Worm (Caenorhabditis elegans) whole organism, early embryonic: ENCODE results near the gene bus-5.

Experiments used
- B0310.2 ChIP-seq: sonication (generic microtip); optimal IDR thresholded peaks from 2 replicates; lab custom pipeline; 2016; ENCODE audit warnings: mild to moderate bottlenecking, missing genetic modification characterization, missing compliant biosample characterization
- F13C5.2 ChIP-seq: sonication (generic microtip); optimal IDR thresholded peaks from 2 replicates; lab custom pipeline; 2017; ENCODE audit warnings: mild to moderate bottlenecking, missing genetic modification characterization, inconsistent platforms, missing compliant biosample characterization
- aly-1 ChIP-seq: sonication (generic microtip); optimal IDR thresholded peaks from 2 replicates; lab custom pipeline; 2016; ENCODE audit warnings: missing genetic modification characterization, missing compliant biosample characterization
- ama-1 ChIP-seq: fragments of 150-350 bp; optimal IDR thresholded peaks from 2 replicates; lab custom pipeline; 2014
- ceh-13 ChIP-seq: fragments of 200-800 bp; sonication (Bioruptor generic); optimal IDR thresholded peaks from 2 replicates; lab custom pipeline; 2018; ENCODE audit warnings: mild to moderate bottlenecking, missing genetic modification characterization, missing compliant biosample characterization
- ceh-36 ChIP-seq: sonication (generic microtip); optimal IDR thresholded peaks from 2 replicates; lab custom pipeline; 2016; ENCODE audit warnings: missing genetic modification characterization, inconsistent platforms, missing compliant biosample characterization
- ets-7 ChIP-seq: sonication (generic microtip); optimal IDR thresholded peaks from 2 replicates; lab custom pipeline; 2016; ENCODE audit warnings: missing genotype, missing genetic modification characterization, missing compliant biosample characterization
- flt-1 ChIP-seq: fragments of 200-800 bp; sonication (Bioruptor generic); IDR thresholded peaks from 2 replicates; pipeline ENCODE4 v1.3.6; 2022; ENCODE audit warnings: missing genetic modification characterization, missing compliant biosample characterization
- hmbx-1 ChIP-seq: sonication (generic microtip); optimal IDR thresholded peaks from 2 replicates; lab custom pipeline; 2016; ENCODE audit warnings: mild to moderate bottlenecking, missing genetic modification characterization, missing compliant biosample characterization
- hmg-4 ChIP-seq: fragments of 200-800 bp; sonication (Bioruptor generic); optimal IDR thresholded peaks from 2 replicates; lab custom pipeline; 2018; ENCODE audit warnings: mild to moderate bottlenecking, missing genetic modification characterization, missing compliant biosample characterization
- hnd-1 ChIP-seq: sonication (generic microtip); optimal IDR thresholded peaks from 2 replicates; lab custom pipeline; 2016; ENCODE audit warnings: missing genetic modification characterization, missing compliant biosample characterization
- pes-1 ChIP-seq: fragments of 200-800 bp; sonication (Bioruptor generic); IDR thresholded peaks from 2 replicates; pipeline ENCODE4 v1.3.6; 2022; ENCODE audit warnings: missing genetic modification reagents, missing genetic modification characterization, missing compliant biosample characterization
- scrt-1 ChIP-seq: fragments of 200-800 bp; sonication (Bioruptor generic); IDR thresholded peaks from 2 replicates; pipeline ENCODE4 v1.3.6; 2022; ENCODE audit warnings: missing genetic modification characterization, missing compliant biosample characterization
- sea-1 ChIP-seq: fragments of 200-800 bp; sonication (Bioruptor generic); conservative IDR thresholded peaks from 2 replicates; pipeline ENCODE4 v1.3.6; 2022; ENCODE audit warnings: missing genetic modification characterization, missing compliant biosample characterization
- tbx-11 ChIP-seq: fragments of 200-800 bp; sonication (Bioruptor generic); IDR thresholded peaks from 2 replicates; pipeline ENCODE4 v1.3.6; 2022; ENCODE audit warnings: missing genetic modification characterization, missing compliant biosample characterization
- tbx-37 ChIP-seq: fragments of 200-800 bp; sonication (Bioruptor generic); conservative IDR thresholded peaks from 2 replicates; pipeline ENCODE4 v1.3.6; 2022; ENCODE audit warnings: missing genetic modification reagents, missing genetic modification characterization, missing compliant biosample characterization
- tra-4 ChIP-seq: sonication (generic microtip); optimal IDR thresholded peaks from 2 replicates; lab custom pipeline; 2017; ENCODE audit warnings: missing genetic modification characterization, missing compliant biosample characterization

The bus-5 gene

DNA sequence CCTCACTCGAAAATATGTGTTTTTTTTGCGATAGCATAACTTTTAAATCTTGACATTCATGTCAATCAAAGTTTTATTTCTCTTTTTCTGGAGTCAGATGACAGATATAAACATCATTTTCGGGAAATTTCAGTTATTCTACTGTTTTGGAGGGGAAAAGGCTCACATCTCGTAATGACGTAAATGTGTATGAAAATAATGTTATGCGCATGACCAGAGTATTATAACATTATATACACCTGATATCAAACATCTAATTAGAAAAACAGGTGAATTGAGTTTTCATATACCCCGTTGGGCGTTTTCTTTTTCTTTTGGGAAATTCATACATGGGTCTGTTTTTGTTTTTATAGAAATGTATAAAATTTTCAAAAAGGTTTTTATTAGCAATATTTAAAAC is 31.3 kb upstream of the bus-5 start:
- no peak for TF ChIP-seq ceh-36 (tag; lab: Kevin White, UChicago)
- TF ChIP-seq sea-1 (GFP tag; lab: Robert Waterston, UW) = no peak
- TF ChIP-seq pes-1 = no peak
- no peak for TF ChIP-seq aly-1 (tag; lab: Kevin White, UChicago)
- no peak for TF ChIP-seq hmbx-1 (tag; lab: Kevin White, UChicago)
- TF ChIP-seq hmg-4 (GFP tag; lab: Kevin White, UChicago) = no peak
- TF ChIP-seq tra-4 (tag; lab: Kevin White, UChicago) = no peak
- TF ChIP-seq tbx-37 = no peak
- TF ChIP-seq ets-7 (tag; lab: Kevin White, UChicago) = no peak
- no peak for TF ChIP-seq ceh-13 (GFP tag; lab: Kevin White, UChicago)
- no peak for TF ChIP-seq flt-1 (GFP tag; lab: Robert Waterston, UW)
- TF ChIP-seq B0310.2 (tag; lab: Kevin White, UChicago) = no peak
- TF ChIP-seq scrt-1 (GFP tag; lab: Robert Waterston, UW) = no peak
- no peak for TF ChIP-seq tbx-11 (GFP tag; lab: Robert Waterston, UW)
- TF ChIP-seq F13C5.2 (tag; lab: Kevin White, UChicago) = no peak
- TF ChIP-seq hnd-1 (tag; lab: Kevin White, UChicago) = no peak
- no peak for TF ChIP-seq ama-1 (lab: Kevin White, UChicago)

- no peak for TF ChIP-seq aly-1 (tag; lab: Kevin White, UChicago)
- no peak for TF ChIP-seq sea-1 (GFP tag; lab: Robert Waterston, UW)
- TF ChIP-seq hnd-1 (tag; lab: Kevin White, UChicago) = no peak
- TF ChIP-seq ama-1 (lab: Kevin White, UChicago) = no peak
- no peak for TF ChIP-seq B0310.2 (tag; lab: Kevin White, UChicago)
- no peak for TF ChIP-seq tra-4 (tag; lab: Kevin White, UChicago)
- no peak for TF ChIP-seq scrt-1 (GFP tag; lab: Robert Waterston, UW)
- TF ChIP-seq ets-7 (tag; lab: Kevin White, UChicago) = no peak
- TF ChIP-seq tbx-37 = no peak
- TF ChIP-seq hmbx-1 (tag; lab: Kevin White, UChicago) = no peak
- TF ChIP-seq flt-1 (GFP tag; lab: Robert Waterston, UW) = no peak
- TF ChIP-seq ceh-36 (tag; lab: Kevin White, UChicago) = no peak
- TF ChIP-seq tbx-11 (GFP tag; lab: Robert Waterston, UW) = no peak
- no peak for TF ChIP-seq F13C5.2 (tag; lab: Kevin White, UChicago)
- TF ChIP-seq hmg-4 (GFP tag; lab: Kevin White, UChicago) = no peak
- TF ChIP-seq ceh-13 (GFP tag; lab: Kevin White, UChicago) = no peak
- no peak for TF ChIP-seq pes-1
These were observed 27.7 kb upstream of the bus-5 start for ce11 chrX:2140610-2141009.

- no peak for TF ChIP-seq ama-1 (lab: Kevin White, UChicago)
- TF ChIP-seq ets-7 (tag; lab: Kevin White, UChicago) = no peak
- no peak for TF ChIP-seq tbx-11 (GFP tag; lab: Robert Waterston, UW)
- no peak for TF ChIP-seq B0310.2 (tag; lab: Kevin White, UChicago)
- TF ChIP-seq pes-1 = no peak
- TF ChIP-seq F13C5.2 (tag; lab: Kevin White, UChicago) = no peak
- no peak for TF ChIP-seq tbx-37
- TF ChIP-seq flt-1 (GFP tag; lab: Robert Waterston, UW) = no peak
- no peak for TF ChIP-seq ceh-36 (tag; lab: Kevin White, UChicago)
- no peak for TF ChIP-seq aly-1 (tag; lab: Kevin White, UChicago)
- TF ChIP-seq ceh-13 (GFP tag; lab: Kevin White, UChicago) = no peak
- TF ChIP-seq hnd-1 (tag; lab: Kevin White, UChicago) = no peak
These were observed 26.0 kb upstream of the bus-5 start for ce11 chrX:2138923-2139322.

DNA sequence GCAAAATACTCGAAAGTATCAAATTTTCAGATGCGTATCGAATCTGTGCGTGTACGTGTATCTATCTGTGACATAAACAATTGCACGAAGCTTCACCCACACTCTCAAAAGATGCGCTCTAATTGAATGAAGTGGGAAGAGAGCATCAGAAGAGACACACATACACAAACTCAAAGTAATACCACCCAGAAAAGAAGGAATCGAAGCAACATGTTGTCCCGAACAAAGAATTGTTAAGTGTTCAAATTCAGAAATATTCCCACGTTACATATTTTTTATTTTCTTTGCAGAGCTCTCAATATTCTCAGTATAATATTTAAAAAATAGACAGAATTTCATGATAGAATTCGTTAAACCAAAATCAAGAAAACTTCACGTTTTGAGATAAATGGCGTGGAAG is 24.0 kb upstream of the bus-5 start:
- TF ChIP-seq pes-1 (no peak), ceh-13 (GFP tag; lab: Kevin White, UChicago) (no peak), ets-7 (tag; lab: Kevin White, UChicago) (no peak), flt-1 (GFP tag; lab: Robert Waterston, UW) (no peak), scrt-1 (GFP tag; lab: Robert Waterston, UW) (no peak), sea-1 (GFP tag; lab: Robert Waterston, UW) (no peak), hmbx-1 (tag; lab: Kevin White, UChicago) (no peak), ceh-36 (tag; lab: Kevin White, UChicago) (no peak)

DNA sequence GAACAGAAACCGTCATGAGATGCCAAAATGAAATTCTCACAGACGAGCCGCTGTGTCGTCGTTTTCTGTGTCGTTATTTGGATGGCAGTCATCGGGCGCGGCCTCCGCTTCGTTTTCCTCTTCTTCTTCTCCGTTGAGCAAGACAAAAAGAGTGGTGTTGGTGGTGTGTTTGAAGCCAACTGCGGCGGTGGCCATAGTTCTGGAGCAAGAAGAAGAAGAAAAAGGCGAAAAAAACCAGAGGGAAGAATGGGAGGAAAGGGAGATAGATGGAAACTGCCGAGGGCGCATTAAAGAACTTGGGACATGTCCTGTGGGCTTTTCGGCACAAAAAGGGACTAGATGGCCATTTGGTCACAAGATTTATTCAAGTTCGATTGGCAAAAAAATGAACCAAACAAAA is 18.7 kb upstream of the bus-5 start, which contains the start of gene F53B1.9:
F53B1.9 (minus strand) TSS at position 195 of the 400 bp plus-strand sequence.
- no peak for TF ChIP-seq sea-1 (GFP tag; lab: Robert Waterston, UW)
- TF ChIP-seq tbx-37 = no peak
- no peak for TF ChIP-seq ama-1 (lab: Kevin White, UChicago)
- TF ChIP-seq flt-1 (GFP tag; lab: Robert Waterston, UW) = no peak
- no peak for TF ChIP-seq aly-1 (tag; lab: Kevin White, UChicago)
- TF ChIP-seq pes-1 = no peak
- no peak for TF ChIP-seq ceh-13 (GFP tag; lab: Kevin White, UChicago)
- TF ChIP-seq B0310.2 (tag; lab: Kevin White, UChicago) = no peak
- no peak for TF ChIP-seq tra-4 (tag; lab: Kevin White, UChicago)
- no peak for TF ChIP-seq F13C5.2 (tag; lab: Kevin White, UChicago)
- TF ChIP-seq ets-7 (tag; lab: Kevin White, UChicago) = no peak
- TF ChIP-seq hmbx-1 (tag; lab: Kevin White, UChicago) = no peak
- no peak for TF ChIP-seq scrt-1 (GFP tag; lab: Robert Waterston, UW)
- no peak for TF ChIP-seq tbx-11 (GFP tag; lab: Robert Waterston, UW)

DNA sequence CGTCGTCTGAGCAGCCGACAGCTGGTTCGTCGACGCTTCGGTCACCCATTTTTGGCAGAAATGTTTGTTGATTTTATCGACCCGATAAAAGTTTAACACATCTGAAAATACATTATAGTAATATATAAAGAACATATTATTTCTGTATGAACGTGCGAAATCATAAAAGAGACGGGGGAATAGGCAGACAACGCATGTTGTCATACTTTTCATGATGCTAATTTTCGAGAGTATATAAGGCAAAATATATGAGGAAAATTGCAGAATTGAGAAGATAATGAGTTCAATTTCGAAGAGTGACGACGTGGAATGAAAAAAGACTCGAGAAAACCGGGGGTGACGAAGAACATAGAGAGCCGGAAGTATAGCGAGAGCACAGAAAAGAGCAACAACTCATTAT is 17.2 kb upstream of the bus-5 start, which contains the start of gene F53B1.8:
F53B1.8 (minus strand) TSS at position 101 of the 400 bp plus-strand sequence.
- no peak for TF ChIP-seq F13C5.2 (tag; lab: Kevin White, UChicago)
- no peak for TF ChIP-seq ets-7 (tag; lab: Kevin White, UChicago)
- TF ChIP-seq tbx-11 (GFP tag; lab: Robert Waterston, UW) = no peak
- TF ChIP-seq ceh-13 (GFP tag; lab: Kevin White, UChicago) = no peak
- TF ChIP-seq ama-1 (lab: Kevin White, UChicago) = no peak
- no peak for TF ChIP-seq hnd-1 (tag; lab: Kevin White, UChicago)
- TF ChIP-seq flt-1 (GFP tag; lab: Robert Waterston, UW) = no peak
- TF ChIP-seq tbx-37 = no peak
- no peak for TF ChIP-seq sea-1 (GFP tag; lab: Robert Waterston, UW)
- TF ChIP-seq scrt-1 (GFP tag; lab: Robert Waterston, UW) = no peak
- no peak for TF ChIP-seq hmg-4 (GFP tag; lab: Kevin White, UChicago)
- TF ChIP-seq B0310.2 (tag; lab: Kevin White, UChicago) = no peak
- no peak for TF ChIP-seq ceh-36 (tag; lab: Kevin White, UChicago)
- TF ChIP-seq hmbx-1 (tag; lab: Kevin White, UChicago) = no peak
